Fruit fly (Drosophila melanogaster) whole organism, prepupa: ENCODE data around the gene CG46270.

Source experiments
- Blimp-1 ChIP-seq: fragments of 200-800 bp; sonication (Bioruptor generic); optimal IDR thresholded peaks from 3 replicates; lab custom pipeline; 2017; ENCODE audit warnings: missing biosample characterization, missing genetic modification characterization, mild to moderate bottlenecking, moderate library complexity, missing genetic modification reagents
- CG10631 ChIP-seq: fragments of 200-800 bp; sonication (Bioruptor generic); optimal IDR thresholded peaks from 2 replicates; lab custom pipeline; 2016; ENCODE audit warnings: missing biosample characterization, missing genetic modification characterization
- CG11294 ChIP-seq: fragments of 200-800 bp; sonication (Bioruptor generic); IDR thresholded peaks from 2 replicates; pipeline ENCODE4 v1.3.6; 2022; ENCODE audit warnings: missing biosample characterization, missing genetic modification characterization
- CG11762 ChIP-seq: fragments of 200-800 bp; sonication (Bioruptor generic); optimal IDR thresholded peaks from 3 replicates; lab custom pipeline; 2016; ENCODE audit warnings: missing biosample characterization, missing genetic modification characterization; ENCODE audit not compliant: insufficient read depth
- CG11902 ChIP-seq: fragments of 200-800 bp; sonication (Bioruptor generic); optimal IDR thresholded peaks from 3 replicates; lab custom pipeline; 2016; ENCODE audit warnings: missing biosample characterization, missing genetic modification characterization
- CG15336 ChIP-seq: fragments of 200-800 bp; sonication (Bioruptor generic); IDR thresholded peaks from 2 replicates; pipeline ENCODE4 v1.3.6; 2022; ENCODE audit warnings: missing biosample characterization, missing genetic modification characterization
- CG1621 ChIP-seq: fragments of 200-800 bp; sonication (Bioruptor generic); optimal IDR thresholded peaks from 3 replicates; lab custom pipeline; 2018; ENCODE audit warnings: missing biosample characterization, mild to moderate bottlenecking, missing genetic modification characterization
- CG3032 ChIP-seq: fragments of 200-800 bp; optimal IDR thresholded peaks from 2 replicates; lab custom pipeline; 2019; ENCODE audit warnings: missing biosample characterization, mild to moderate bottlenecking, missing genetic modification characterization, moderate library complexity
- CG31627 ChIP-seq: fragments of 200-800 bp; sonication (Bioruptor generic); optimal IDR thresholded peaks from 3 replicates; lab custom pipeline; 2016; ENCODE audit warnings: missing biosample characterization, missing genetic modification characterization
- CG32006 ChIP-seq: fragments of 200-800 bp; sonication (Bioruptor generic); optimal IDR thresholded peaks from 3 replicates; lab custom pipeline; 2017; ENCODE audit warnings: missing biosample characterization, mild to moderate bottlenecking, missing genetic modification characterization
- CG34406 ChIP-seq: fragments of 200-800 bp; sonication (Bioruptor generic); optimal IDR thresholded peaks from 3 replicates; lab custom pipeline; 2016; ENCODE audit warnings: missing biosample characterization, missing genetic modification characterization
- CG3919 ChIP-seq: fragments of 200-800 bp; sonication (Bioruptor generic); optimal IDR thresholded peaks from 3 replicates; lab custom pipeline; 2016; ENCODE audit warnings: missing biosample characterization, missing genetic modification characterization
- CG6163 ChIP-seq: fragments of 200-800 bp; sonication (Bioruptor generic); IDR thresholded peaks from 3 replicates; pipeline ENCODE4 v1.3.6; 2022; ENCODE audit warnings: missing biosample characterization, missing genetic modification characterization
- CG6276 ChIP-seq: fragments of 200-800 bp; sonication (Bioruptor generic); optimal IDR thresholded peaks from 2 replicates; lab custom pipeline; 2017; ENCODE audit warnings: missing biosample characterization, mild to moderate bottlenecking, missing genetic modification characterization
- CG6792 ChIP-seq: fragments of 200-800 bp; sonication (Bioruptor generic); optimal IDR thresholded peaks from 3 replicates; lab custom pipeline; 2016; ENCODE audit warnings: missing biosample characterization, missing genetic modification characterization
- CG8119 ChIP-seq: fragments of 200-800 bp; sonication (Bioruptor generic); IDR thresholded peaks from 3 replicates; pipeline ENCODE4 v1.3.6; 2022; ENCODE audit warnings: missing biosample characterization, missing genetic modification characterization
- CG8319 ChIP-seq: fragments of 200-800 bp; sonication (Bioruptor generic); optimal IDR thresholded peaks from 3 replicates; lab custom pipeline; 2016; ENCODE audit warnings: missing biosample characterization, missing genetic modification characterization
- CG8632 ChIP-seq: fragments of 200-800 bp; sonication (Bioruptor generic); optimal IDR thresholded peaks from 3 replicates; lab custom pipeline; 2016; ENCODE audit warnings: missing biosample characterization, missing genetic modification characterization
- CG9139 ChIP-seq: fragments of 200-800 bp; sonication (Bioruptor generic); optimal IDR thresholded peaks from 3 replicates; lab custom pipeline; 2017; ENCODE audit warnings: missing biosample characterization, mild to moderate bottlenecking, missing genetic modification characterization
- Eip78C ChIP-seq: fragments of 200-800 bp; sonication (Bioruptor generic); peaks from one replicate; lab custom pipeline; 2016; ENCODE audit warnings: missing biosample characterization, missing genetic modification characterization
- Eip93F ChIP-seq: fragments of 200-800 bp; sonication (Bioruptor generic); optimal IDR thresholded peaks from 2 replicates; lab custom pipeline; 2016; ENCODE audit warnings: missing biosample characterization, mild to moderate bottlenecking, missing genetic modification characterization
- Ets21C ChIP-seq: fragments of 200-800 bp; sonication (Bioruptor generic); optimal IDR thresholded peaks from 3 replicates; lab custom pipeline; 2016; ENCODE audit warnings: missing biosample characterization, missing genetic modification characterization
- Hr38 ChIP-seq: sonication (Bioruptor generic); optimal IDR thresholded peaks from 2 replicates; lab custom pipeline; 2016; ENCODE audit warnings: missing biosample characterization, missing genetic modification characterization
- Hr39 ChIP-seq: fragments of 200-800 bp; sonication (Bioruptor generic); optimal IDR thresholded peaks from 2 replicates; lab custom pipeline; 2016; ENCODE audit warnings: missing biosample characterization, missing genetic modification characterization
- Hr4 ChIP-seq: fragments of 200-800 bp; sonication (Bioruptor generic); optimal IDR thresholded peaks from 3 replicates; lab custom pipeline; 2016; ENCODE audit warnings: missing biosample characterization, missing genetic modification characterization
- Lpt ChIP-seq: fragments of 200-800 bp; sonication (Bioruptor generic); optimal IDR thresholded peaks from 3 replicates; lab custom pipeline; 2016; ENCODE audit warnings: missing biosample characterization, missing genetic modification characterization
- Met ChIP-seq: fragments of 200-800 bp; sonication (Bioruptor generic); optimal IDR thresholded peaks from 3 replicates; lab custom pipeline; 2016; ENCODE audit warnings: missing biosample characterization, missing genetic modification characterization
- OdsH ChIP-seq: fragments of 200-800 bp; sonication (Bioruptor generic); optimal IDR thresholded peaks from 3 replicates; lab custom pipeline; 2016; ENCODE audit warnings: missing biosample characterization, missing genetic modification characterization
- Smox ChIP-seq: fragments of 200-800 bp; sonication (Bioruptor generic); optimal IDR thresholded peaks from 3 replicates; lab custom pipeline; 2016; ENCODE audit warnings: missing biosample characterization, missing genetic modification characterization
- Sox14 ChIP-seq: fragments of 200-800 bp; sonication (Bioruptor generic); optimal IDR thresholded peaks from 3 replicates; lab custom pipeline; 2016; ENCODE audit warnings: missing biosample characterization, missing genetic modification characterization
- Sox15 ChIP-seq: fragments of 200-800 bp; sonication (Bioruptor generic); optimal IDR thresholded peaks from 3 replicates; lab custom pipeline; 2016; ENCODE audit warnings: missing biosample characterization, missing genetic modification characterization
- achi ChIP-seq: fragments of 200-800 bp; sonication (Bioruptor generic); optimal IDR thresholded peaks from 3 replicates; lab custom pipeline; 2016; ENCODE audit warnings: missing biosample characterization, missing genetic modification characterization
- cyc ChIP-seq: fragments of 200-800 bp; sonication (Bioruptor generic); optimal IDR thresholded peaks from 3 replicates; lab custom pipeline; 2016; ENCODE audit warnings: missing biosample characterization, missing genetic modification characterization
- dac ChIP-seq: fragments of 200-800 bp; sonication (Bioruptor generic); optimal IDR thresholded peaks from 2 replicates; lab custom pipeline; 2017; ENCODE audit warnings: missing biosample characterization, mild to moderate bottlenecking, missing genetic modification characterization
- dsx ChIP-seq: fragments of 200-800 bp; optimal IDR thresholded peaks from 3 replicates; lab custom pipeline; 2019; ENCODE audit warnings: missing biosample characterization, mild to moderate bottlenecking, missing genetic modification characterization, moderate library complexity; ENCODE audit not compliant: poor library complexity, severe bottlenecking
- eg ChIP-seq: fragments of 200-800 bp; sonication (Bioruptor generic); IDR thresholded peaks from 3 replicates; pipeline ENCODE4 v1.3.6; 2022; ENCODE audit warnings: missing biosample characterization, missing genetic modification characterization
- esn ChIP-seq: fragments of 200-800 bp; sonication (Bioruptor generic); optimal IDR thresholded peaks from 2 replicates; lab custom pipeline; 2016; ENCODE audit warnings: missing biosample characterization, mild to moderate bottlenecking, missing genetic modification characterization, moderate library complexity
- fd59A ChIP-seq: fragments of 200-800 bp; sonication (Bioruptor generic); optimal IDR thresholded peaks from 2 replicates; lab custom pipeline; 2017; ENCODE audit warnings: missing biosample characterization, mild to moderate bottlenecking, missing genetic modification characterization, missing genetic modification reagents
- fd85E ChIP-seq: fragments of 200-800 bp; sonication (Bioruptor generic); optimal IDR thresholded peaks from 3 replicates; lab custom pipeline; 2016; ENCODE audit warnings: missing biosample characterization, missing genetic modification characterization
- fkh ChIP-seq: fragments of 200-800 bp; sonication (Bioruptor generic); optimal IDR thresholded peaks from 3 replicates; lab custom pipeline; 2017; ENCODE audit warnings: missing biosample characterization, mild to moderate bottlenecking, missing genetic modification characterization, moderate library complexity
- lz ChIP-seq: fragments of 200-800 bp; sonication (Bioruptor generic); optimal IDR thresholded peaks from 3 replicates; lab custom pipeline; 2016; ENCODE audit warnings: missing biosample characterization, missing genetic modification characterization
- net ChIP-seq: fragments of 200-800 bp; sonication (Bioruptor generic); optimal IDR thresholded peaks from 3 replicates; lab custom pipeline; 2016; ENCODE audit warnings: missing biosample characterization, missing genetic modification characterization
- pdm3 ChIP-seq: fragments of 200-800 bp; sonication (Bioruptor generic); optimal IDR thresholded peaks from 3 replicates; lab custom pipeline; 2016; ENCODE audit warnings: missing biosample characterization, missing genetic modification characterization
- salr ChIP-seq, 2 experiments: fragments of 200-800 bp; sonication (Bioruptor generic); optimal IDR thresholded peaks; 3 replicates each; lab custom pipeline; 2016 to 2018; ENCODE audit warnings: missing biosample characterization in 2 of 2, missing genetic modification characterization in 2 of 2, mild to moderate bottlenecking in 1 of 2
- spab ChIP-seq: fragments of 200-800 bp; sonication (Bioruptor generic); optimal IDR thresholded peaks from 2 replicates; lab custom pipeline; 2017; ENCODE audit warnings: missing biosample characterization, mild to moderate bottlenecking, missing genetic modification characterization, missing genetic modification reagents
- ss ChIP-seq, 2 experiments: fragments of 200-800 bp; sonication (Bioruptor generic); optimal IDR thresholded peaks; 2 replicates in 1 of 2; 3 replicates in 1 of 2; lab custom pipeline; 2017 to 2018; ENCODE audit warnings: mild to moderate bottlenecking in 2 of 2, missing biosample characterization in 2 of 2, missing genetic modification characterization in 2 of 2, moderate library complexity in 1 of 2
- topi ChIP-seq: fragments of 200-800 bp; sonication (Bioruptor generic); optimal IDR thresholded peaks from 3 replicates; lab custom pipeline; 2016; ENCODE audit warnings: missing biosample characterization, missing genetic modification characterization
- vri ChIP-seq: fragments of 200-800 bp; sonication (Bioruptor generic); optimal IDR thresholded peaks from 3 replicates; lab custom pipeline; 2016; ENCODE audit warnings: missing biosample characterization, mild to moderate bottlenecking, missing genetic modification characterization

CG46270 gene

dm6 chr3R:10468207-10468606 is 40.0 kb upstream of the CG46270 start (continued):
- TF ChIP-seq Lpt (GFP tag; lab: Kevin White, UChicago) (peak; percentile 78), Sox15 (GFP tag; lab: Kevin White, UChicago) (peak; percentile 12), esn (GFP tag; lab: Kevin White, UChicago) (peak; percentile 63), eg (GFP tag; lab: Robert Waterston, UW) (peak; percentile 52; the same call in 1 of the 3 replicates), CG10631 (GFP tag; lab: Kevin White, UChicago) (peak; percentile 82), Blimp-1 (no peak), ss (GFP tag; optimal IDR thresholded peaks at IDR 0.05; lab: Kevin White, UChicago) (peak; percentile 48 to 58), dsx (GFP tag; lab: Kevin White, UChicago) (peak; percentile 28), CG1621 (tag; lab: Kevin White, UChicago) (peak; percentile 72), CG6792 (GFP tag; lab: Kevin White, UChicago) (peak; percentile 63), Eip93F (GFP tag; lab: Kevin White, UChicago) (no peak), Met (GFP tag; lab: Kevin White, UChicago) (peak; percentile 60), lz (peak; percentile 56)
- TF ChIP-seq, all 60 proteins: peak for 54

- no peak for TF ChIP-seq CG8119 (GFP tag; lab: Robert Waterston, UW)
- peak; percentile 52 for TF ChIP-seq spab (GFP tag; lab: Kevin White, UChicago)
- TF ChIP-seq fd59A (GFP tag; lab: Kevin White, UChicago), result peak; percentile 37
- TF ChIP-seq CG11762, result peak; percentile 38
- TF ChIP-seq CG8319, result no peak
- TF ChIP-seq CG6276, result no peak
- TF ChIP-seq cyc (GFP tag; lab: Kevin White, UChicago), result peak; percentile 41
- TF ChIP-seq net (GFP tag; lab: Kevin White, UChicago), result peak; percentile 24
- TF ChIP-seq CG15336 (GFP tag; lab: Robert Waterston, UW), result no peak
- TF ChIP-seq dsx (GFP tag; lab: Kevin White, UChicago), result peak; percentile 54
- no peak for TF ChIP-seq CG11294
- TF ChIP-seq Eip78C (GFP tag; lab: Kevin White, UChicago), result peak; percentile 78
- peak; percentile 25 for TF ChIP-seq pdm3 (GFP tag; lab: Kevin White, UChicago)
- no peak for TF ChIP-seq CG11902 (GFP tag; lab: Kevin White, UChicago)
- no peak for TF ChIP-seq fd85E (GFP tag; lab: Kevin White, UChicago)
- TF ChIP-seq Smox (GFP tag; lab: Kevin White, UChicago), result peak; percentile 58
- TF ChIP-seq CG3032 (tag; lab: Kevin White, UChicago), result peak; percentile 57
- TF ChIP-seq Blimp-1, result no peak
- TF ChIP-seq ss (GFP tag; optimal IDR thresholded peaks at IDR 0.05; lab: Kevin White, UChicago), result peak; percentile 22 to 39
- peak; percentile 52 for TF ChIP-seq topi (GFP tag; lab: Kevin White, UChicago)
- TF ChIP-seq dac, result no peak
- TF ChIP-seq CG31627 (GFP tag; lab: Kevin White, UChicago), result peak; percentile 30
- TF ChIP-seq CG3919, result peak; percentile 35
- peak; percentile 20 to 34 for TF ChIP-seq salr (GFP tag; optimal IDR thresholded peaks at IDR 0.05; lab: Kevin White, UChicago)
- peak; percentile 64 for TF ChIP-seq CG10631 (GFP tag; lab: Kevin White, UChicago)
- TF ChIP-seq vri (GFP tag; lab: Kevin White, UChicago), result peak; percentile 38
- peak; percentile 21 for TF ChIP-seq Sox14 (GFP tag; lab: Kevin White, UChicago)
- peak; percentile 65 for TF ChIP-seq esn (GFP tag; lab: Kevin White, UChicago)
- peak; percentile 34 for TF ChIP-seq CG9139 (GFP tag; lab: Kevin White, UChicago)
- no peak for TF ChIP-seq Hr38 (GFP tag; lab: Kevin White, UChicago)
- peak; percentile 48 for TF ChIP-seq Hr39 (GFP tag; lab: Kevin White, UChicago)
- no peak for TF ChIP-seq fkh
- TF ChIP-seq CG34406, result no peak
- no peak for TF ChIP-seq CG32006 (GFP tag; lab: Kevin White, UChicago)
- TF ChIP-seq OdsH (GFP tag; lab: Kevin White, UChicago), result peak; percentile 26
- no peak for TF ChIP-seq Sox15 (GFP tag; lab: Kevin White, UChicago)
- peak; percentile 17 for TF ChIP-seq CG8632 (GFP tag; lab: Kevin White, UChicago)
- TF ChIP-seq lz, result peak; percentile 48
- no peak for TF ChIP-seq Hr4 (GFP tag; lab: Kevin White, UChicago)
- peak; percentile 51; the same call in 1 of the 3 replicates for TF ChIP-seq CG6163 (GFP tag; lab: Robert Waterston, UW)
- TF ChIP-seq Ets21C (GFP tag; lab: Kevin White, UChicago), result no peak
- no peak for TF ChIP-seq Lpt (GFP tag; lab: Kevin White, UChicago)
- TF ChIP-seq achi (GFP tag; lab: Kevin White, UChicago), result peak; percentile 40
- TF ChIP-seq CG6792 (GFP tag; lab: Kevin White, UChicago), result peak; percentile 27
- no peak for TF ChIP-seq CG1621 (tag; lab: Kevin White, UChicago)
Measured at dm6 chr3R:10466299-10466698, 38.1 kb upstream of the CG46270 start.
